Worm (Caenorhabditis elegans) whole organism, young adult: ENCODE results near the gene bbln-1.

Experiments
- B0261.1 ChIP-seq: sonication (generic microtip); optimal IDR thresholded peaks from 2 replicates; lab custom pipeline; 2016; ENCODE audit warnings: mild to moderate bottlenecking, missing genetic modification characterization, moderate library complexity, missing compliant biosample characterization
- C17E4.6 ChIP-seq: fragments of 200-800 bp; sonication (Bioruptor generic); IDR thresholded peaks from 2 replicates; pipeline ENCODE4 v1.3.6; 2022; ENCODE audit warnings: missing genetic modification reagents, missing genetic modification characterization, missing compliant biosample characterization
- F22D6.2 ChIP-seq: sonication (generic microtip); optimal IDR thresholded peaks from 2 replicates; lab custom pipeline; 2016; ENCODE audit warnings: mild to moderate bottlenecking, missing genetic modification characterization, missing compliant biosample characterization
- F33H1.4 ChIP-seq: fragments of 200-800 bp; sonication (Bioruptor generic); IDR thresholded peaks from 2 replicates; pipeline ENCODE4 v1.3.6; 2022; ENCODE audit warnings: missing genetic modification reagents, missing genetic modification characterization, missing compliant biosample characterization
- F52B5.7 ChIP-seq: sonication (generic microtip); optimal IDR thresholded peaks from 2 replicates; lab custom pipeline; 2016; ENCODE audit warnings: mild to moderate bottlenecking, missing genetic modification characterization, missing compliant biosample characterization
- F55B11.4 ChIP-seq: sonication (generic microtip); optimal IDR thresholded peaks from 2 replicates; lab custom pipeline; 2016; ENCODE audit warnings: missing compliant biosample characterization, missing genetic modification characterization, borderline replicate concordance; ENCODE audit not compliant: insufficient read depth
- K11D2.4 ChIP-seq: fragments of 200-800 bp; sonication (Bioruptor generic); IDR thresholded peaks from 2 replicates; pipeline ENCODE4 v1.3.6; 2022; ENCODE audit warnings: missing genetic modification reagents, missing genetic modification characterization, missing compliant biosample characterization
- K12H6.12 ChIP-seq: fragments of 200-800 bp; sonication (Bioruptor generic); optimal IDR thresholded peaks from 2 replicates; lab custom pipeline; 2018; ENCODE audit warnings: mild to moderate bottlenecking, missing genetic modification characterization, missing compliant biosample characterization
- T26A5.8 ChIP-seq: sonication (generic microtip); optimal IDR thresholded peaks from 2 replicates; lab custom pipeline; 2016; ENCODE audit warnings: missing genetic modification characterization, missing compliant biosample characterization
- Y53G8AR.9 ChIP-seq: fragments of 200-800 bp; sonication (Bioruptor generic); conservative IDR thresholded peaks from 2 replicates; pipeline ENCODE4 v1.3.6; 2022; ENCODE audit warnings: missing genetic modification reagents, missing genetic modification characterization, missing compliant biosample characterization
- Y67H2A.10 ChIP-seq: fragments of 200-800 bp; sonication (Bioruptor generic); conservative IDR thresholded peaks from 2 replicates; pipeline ENCODE4 v1.3.6; 2022; ENCODE audit warnings: missing genetic modification reagents, missing genetic modification characterization, missing compliant biosample characterization
- ZK185.1 ChIP-seq: sonication (generic microtip); optimal IDR thresholded peaks from 2 replicates; lab custom pipeline; 2016; ENCODE audit warnings: mild to moderate bottlenecking, missing genetic modification characterization, missing compliant biosample characterization; ENCODE audit not compliant: poor library complexity, severe bottlenecking
- ama-1 ChIP-seq, 3 experiments: fragments of 150-350 bp in 1 of 3; sonication (generic microtip) in 2 of 3; optimal IDR thresholded peaks; 2 replicates each; lab custom pipeline; 2014 to 2018; ENCODE audit warnings: missing biosample characterization in 2 of 3, missing genetic modification characterization in 2 of 3, missing genetic modification reagents in 2 of 3
- aptf-3 ChIP-seq: fragments of 200-800 bp; sonication (Bioruptor generic); IDR thresholded peaks from 2 replicates; pipeline ENCODE4 v1.3.6; 2022; ENCODE audit warnings: missing genetic modification characterization, missing compliant biosample characterization
- attf-6 ChIP-seq: fragments of 200-800 bp; sonication (Bioruptor generic); IDR thresholded peaks from 2 replicates; pipeline ENCODE4 v1.3.6; 2022; ENCODE audit warnings: missing genetic modification reagents, missing genetic modification characterization, missing compliant biosample characterization
- ceh-40 ChIP-seq: fragments of 200-800 bp; sonication (Bioruptor generic); IDR thresholded peaks from 2 replicates; pipeline ENCODE4 v1.3.6; 2022; ENCODE audit warnings: missing genetic modification characterization, missing compliant biosample characterization
- ceh-79 ChIP-seq: sonication (generic microtip); optimal IDR thresholded peaks from 2 replicates; lab custom pipeline; 2017; ENCODE audit warnings: mild to moderate bottlenecking, missing genetic modification characterization, missing compliant biosample characterization
- chd-7 ChIP-seq: sonication (generic microtip); optimal IDR thresholded peaks from 2 replicates; lab custom pipeline; 2016; ENCODE audit warnings: mild to moderate bottlenecking, missing genetic modification characterization, moderate library complexity, missing compliant biosample characterization
- die-1 ChIP-seq: sonication (generic microtip); optimal IDR thresholded peaks from 2 replicates; lab custom pipeline; 2016; ENCODE audit warnings: missing genotype, mild to moderate bottlenecking, missing genetic modification characterization, missing compliant biosample characterization
- dpff-1 ChIP-seq: sonication (generic microtip); optimal IDR thresholded peaks from 2 replicates; lab custom pipeline; 2017; ENCODE audit warnings: mild to moderate bottlenecking, missing genetic modification characterization, missing compliant biosample characterization
- efl-1 ChIP-seq: fragments of 150-350 bp; optimal IDR thresholded peaks from 2 replicates; lab custom pipeline; 2014; ENCODE audit warnings: missing biosample characterization, missing genetic modification reagents, missing genetic modification characterization
- egl-18 ChIP-seq: fragments of 200-800 bp; sonication (Bioruptor generic); IDR thresholded peaks from 2 replicates; pipeline ENCODE4 v1.3.6; 2022; ENCODE audit warnings: missing genetic modification reagents, missing genetic modification characterization, missing compliant biosample characterization
- hlh-12 ChIP-seq: sonication (generic microtip); optimal IDR thresholded peaks from 2 replicates; lab custom pipeline; 2016; ENCODE audit warnings: missing genetic modification characterization, missing compliant biosample characterization
- hmg-1.2 ChIP-seq: fragments of 200-800 bp; sonication (Bioruptor generic); IDR thresholded peaks from 2 replicates; pipeline ENCODE4 v1.3.6; 2022; ENCODE audit warnings: missing genetic modification reagents, missing genetic modification characterization, missing compliant biosample characterization
- hmg-20 ChIP-seq: fragments of 200-800 bp; sonication (Bioruptor generic); IDR thresholded peaks from 2 replicates; pipeline ENCODE4 v1.3.6; 2022; ENCODE audit warnings: missing genetic modification reagents, missing genetic modification characterization, missing compliant biosample characterization
- lag-1 ChIP-seq: fragments of 200-800 bp; sonication (Bioruptor generic); IDR thresholded peaks from 2 replicates; pipeline ENCODE4 v1.3.6; 2022; ENCODE audit warnings: missing genetic modification reagents, missing genetic modification characterization, missing compliant biosample characterization
- let-526 ChIP-seq: fragments of 200-800 bp; sonication (Bioruptor generic); IDR thresholded peaks from 2 replicates; pipeline ENCODE4 v1.3.6; 2022; ENCODE audit warnings: missing genetic modification reagents, missing genetic modification characterization, missing compliant biosample characterization
- let-607 ChIP-seq, 2 experiments: fragments of 200-800 bp in 1 of 2; sonication (Bioruptor generic) in 1 of 2; sonication (generic microtip) in 1 of 2; optimal IDR thresholded peaks; 2 replicates each; lab custom pipeline; 2016 to 2018; ENCODE audit warnings: mild to moderate bottlenecking in 2 of 2, missing compliant biosample characterization in 2 of 2, missing genetic modification characterization in 2 of 2, moderate library complexity in 2 of 2, missing genotype in 1 of 2
- lin-40 ChIP-seq: sonication (generic microtip); optimal IDR thresholded peaks from 2 replicates; lab custom pipeline; 2016; ENCODE audit warnings: missing genetic modification characterization, mild to moderate bottlenecking, missing compliant biosample characterization, missing genotype, missing genetic modification reagents
- lsy-27 ChIP-seq: sonication (generic microtip); optimal IDR thresholded peaks from 2 replicates; lab custom pipeline; 2017; ENCODE audit warnings: missing genetic modification characterization, mild to moderate bottlenecking, missing compliant biosample characterization, antibody characterized with exemption, missing genotype, borderline replicate concordance; ENCODE audit not compliant: insufficient read depth
- madf-6 ChIP-seq: fragments of 200-800 bp; sonication (Bioruptor generic); IDR thresholded peaks from 2 replicates; pipeline ENCODE4 v1.3.6; 2022; ENCODE audit warnings: missing genetic modification reagents, missing genetic modification characterization, missing compliant biosample characterization
- nhr-27 ChIP-seq: fragments of 200-800 bp; sonication (Bioruptor generic); optimal IDR thresholded peaks from 2 replicates; lab custom pipeline; 2018; ENCODE audit warnings: mild to moderate bottlenecking, missing genetic modification characterization, moderate library complexity, missing compliant biosample characterization
- nhr-80 ChIP-seq: sonication (generic microtip); optimal IDR thresholded peaks from 2 replicates; lab custom pipeline; 2016; ENCODE audit warnings: missing genetic modification characterization, missing compliant biosample characterization
- nhr-90 ChIP-seq: sonication (generic microtip); optimal IDR thresholded peaks from 2 replicates; lab custom pipeline; 2016; ENCODE audit warnings: missing genotype, mild to moderate bottlenecking, missing genetic modification characterization, missing compliant biosample characterization
- rcor-1 ChIP-seq: fragments of 200-800 bp; sonication (Bioruptor generic); IDR thresholded peaks from 2 replicates; pipeline ENCODE4 v1.3.6; 2022; ENCODE audit warnings: missing genetic modification reagents, missing genetic modification characterization, missing compliant biosample characterization
- rpc-1 ChIP-seq, 2 experiments: fragments of 150-350 bp in 1 of 2; sonication (generic microtip) in 1 of 2; optimal IDR thresholded peaks; 2 replicates each; lab custom pipeline; 2014 to 2018; ENCODE audit warnings: missing biosample characterization in 1 of 2, missing genetic modification characterization in 1 of 2, missing genetic modification reagents in 1 of 2, missing genotype in 1 of 2
- sptf-2 ChIP-seq: fragments of 200-800 bp; sonication (Bioruptor generic); optimal IDR thresholded peaks from 2 replicates; lab custom pipeline; 2018; ENCODE audit warnings: mild to moderate bottlenecking, missing genetic modification characterization, missing compliant biosample characterization
- tbp1 ChIP-seq: fragments of 200-800 bp; sonication (Bioruptor generic); optimal IDR thresholded peaks from 2 replicates; lab custom pipeline; 2018; ENCODE audit warnings: mild to moderate bottlenecking, missing genetic modification characterization, missing compliant biosample characterization
- tlf-1 ChIP-seq: fragments of 200-800 bp; sonication (Bioruptor generic); optimal IDR thresholded peaks from 2 replicates; lab custom pipeline; 2018; ENCODE audit warnings: mild to moderate bottlenecking, missing genetic modification characterization, missing compliant biosample characterization
- unc-62 ChIP-seq: fragments of 150-350 bp; optimal IDR thresholded peaks from 2 replicates; lab custom pipeline; 2014; ENCODE audit warnings: missing biosample characterization, missing genetic modification reagents, missing genetic modification characterization
- zfh-2 ChIP-seq: fragments of 200-800 bp; sonication (Bioruptor generic); conservative IDR thresholded peaks from 2 replicates; pipeline ENCODE4 v1.3.6; 2022; ENCODE audit warnings: missing genetic modification reagents, missing genetic modification characterization, missing compliant biosample characterization
- ztf-22 ChIP-seq: fragments of 200-800 bp; sonication (Bioruptor generic); optimal IDR thresholded peaks from 2 replicates; lab custom pipeline; 2018; ENCODE audit warnings: mild to moderate bottlenecking, missing genetic modification characterization, moderate library complexity, missing compliant biosample characterization
- ztf-26 ChIP-seq: sonication (generic microtip); optimal IDR thresholded peaks from 2 replicates; lab custom pipeline; 2017; ENCODE audit warnings: missing genetic modification characterization, missing compliant biosample characterization
- ztf-28 ChIP-seq: fragments of 200-800 bp; sonication (Bioruptor generic); IDR thresholded peaks from 2 replicates; pipeline ENCODE4 v1.3.6; 2022; ENCODE audit warnings: missing genetic modification reagents, missing genetic modification characterization, missing compliant biosample characterization
- ztf-6 ChIP-seq: fragments of 200-800 bp; sonication (Bioruptor generic); IDR thresholded peaks from 2 replicates; pipeline ENCODE4 v1.3.6; 2022; ENCODE audit warnings: missing genetic modification reagents, missing genetic modification characterization, missing compliant biosample characterization

The bbln-1 gene

ce11 chrX:3119606-3120005 is 32.7 kb downstream of the bbln-1 start:
- TF ChIP-seq C17E4.6 (no peak), die-1 (tag; lab: Kevin White, UChicago) (no peak), madf-6 (no peak), unc-62 (no peak), sptf-2 (no peak), ztf-28 (GFP tag; lab: Robert Waterston, UW) (no peak), dpff-1 (tag; lab: Kevin White, UChicago) (no peak), T26A5.8 (tag; lab: Kevin White, UChicago) (no peak), F33H1.4 (GFP tag; lab: Robert Waterston, UW) (no peak), F55B11.4 (no peak), F52B5.7 (tag; lab: Kevin White, UChicago) (no peak), nhr-27 (tag; lab: Kevin White, UChicago) (no peak), rpc-1 (optimal IDR thresholded peaks at IDR 0.05; lab: Kevin White, UChicago) (no peak), rpc-1 (tag; optimal IDR thresholded peaks at IDR 0.05; lab: Kevin White, UChicago) (no peak), hlh-12 (tag; lab: Kevin White, UChicago) (no peak), nhr-90 (no peak)
- TF ChIP-seq, all 124 proteins: peak for 0

ce11 chrX:3118596-3119287 is 33.5 kb downstream of the bbln-1 start:
- TF ChIP-seq zfh-2 (peak; percentile 66), ztf-6 (GFP tag; lab: Robert Waterston, UW) (no peak), rcor-1 (GFP tag; lab: Robert Waterston, UW) (0 out of 2 replicates have a peak, but pooled peaks have one; percentile 9), chd-7 (tag; lab: Kevin White, UChicago) (peak; percentile 20)

ce11 chrX:3117204-3117603 is 35.1 kb downstream of the bbln-1 start:
- TF ChIP-seq attf-6 (GFP tag; lab: Robert Waterston, UW) (no peak), K11D2.4 (no peak), ama-1 (optimal IDR thresholded peaks at IDR 0.05; lab: Kevin White, UChicago) (peak; percentile 11), ama-1 (GFP tag; optimal IDR thresholded peaks at IDR 0.05; lab: Kevin White, UChicago) (no peak), hmg-20 (GFP tag; lab: Robert Waterston, UW) (no peak), aptf-3 (no peak), let-526 (GFP tag; lab: Robert Waterston, UW) (no peak), ztf-22 (no peak), ceh-79 (tag; lab: Kevin White, UChicago) (no peak), egl-18 (GFP tag; lab: Robert Waterston, UW) (no peak), efl-1 (GFP tag; lab: Kevin White, UChicago) (no peak), tlf-1 (GFP tag; lab: Kevin White, UChicago) (no peak), T26A5.8 (tag; lab: Kevin White, UChicago) (no peak), lin-40 (peak; percentile 62), Y67H2A.10 (GFP tag; lab: Robert Waterston, UW) (no peak), let-607 (tag; optimal IDR thresholded peaks at IDR 0.05; lab: Kevin White, UChicago) (peak in 1 of 2 experiments; percentile 6), ceh-40 (no peak), nhr-80 (tag; lab: Kevin White, UChicago) (peak; percentile 48), K12H6.12 (no peak), B0261.1 (no peak), hmg-1.2 (GFP tag; lab: Robert Waterston, UW) (no peak), lag-1 (GFP tag; lab: Robert Waterston, UW) (no peak), tbp1 (peak; percentile 5), ZK185.1 (tag; lab: Kevin White, UChicago) (no peak), ztf-26 (tag; lab: Kevin White, UChicago) (no peak), lsy-27 (no peak), F52B5.7 (tag; lab: Kevin White, UChicago) (no peak), F22D6.2 (tag; lab: Kevin White, UChicago) (no peak), sptf-2 (no peak), Y53G8AR.9 (GFP tag; lab: Robert Waterston, UW) (0 out of 2 replicates have a peak, but pooled peaks have one; percentile 50)
